Fruit fly (Drosophila melanogaster) whole organism, embryonic: ENCODE results near the gene Sf3b2.
A peak's percentile ranks its signal among the peaks of the same experiment; 100 is the strongest.

Experiments used
- Antp ChIP-seq: fragments of 200-800 bp; sonication (Bioruptor generic); optimal IDR thresholded peaks from 3 replicates; lab custom pipeline; 2016; ENCODE audit warnings: missing biosample characterization, missing genetic modification characterization
- Bdp1 ChIP-seq: fragments of 200-800 bp; sonication (Bioruptor generic); optimal IDR thresholded peaks from 3 replicates; lab custom pipeline; 2016; ENCODE audit warnings: missing biosample characterization, missing genetic modification characterization
- Blimp-1 ChIP-seq: fragments of 200-800 bp; sonication (Bioruptor generic); optimal IDR thresholded peaks from 3 replicates; lab custom pipeline; 2018; ENCODE audit warnings: missing biosample characterization, missing genetic modification characterization, mild to moderate bottlenecking, moderate library complexity, missing genetic modification reagents
- CG10543 ChIP-seq: fragments of 200-800 bp; sonication (Bioruptor generic); optimal IDR thresholded peaks from 3 replicates; lab custom pipeline; 2017; ENCODE audit warnings: missing biosample characterization, mild to moderate bottlenecking, missing genetic modification characterization, moderate library complexity
- CG11247 ChIP-seq: fragments of 200-800 bp; sonication (Bioruptor generic); IDR thresholded peaks from 2 replicates; pipeline ENCODE4 v1.3.6; 2022; ENCODE audit warnings: missing biosample characterization, missing genetic modification characterization
- CG11696 ChIP-seq: fragments of 200-800 bp; sonication (Bioruptor generic); IDR thresholded peaks from 2 replicates; pipeline ENCODE4 v1.3.6; 2022; ENCODE audit warnings: missing biosample characterization, missing genetic modification characterization
- CG1233 ChIP-seq: fragments of 200-800 bp; sonication (Bioruptor generic); optimal IDR thresholded peaks from 4 replicates; lab custom pipeline; 2018; ENCODE audit warnings: missing biosample characterization, mild to moderate bottlenecking, missing genetic modification characterization
- CG13287 ChIP-seq: fragments of 200-800 bp; sonication (Bioruptor generic); IDR thresholded peaks from 2 replicates; pipeline ENCODE4 v1.3.6; 2022; ENCODE audit warnings: missing biosample characterization, missing genetic modification characterization; ENCODE audit not compliant: partially characterized antibody
- CG17612 ChIP-seq: fragments of 200-800 bp; sonication (Bioruptor generic); IDR thresholded peaks from 2 replicates; pipeline ENCODE4 v1.3.6; 2022; ENCODE audit warnings: missing biosample characterization, missing genetic modification characterization
- CG32532 ChIP-seq: fragments of 200-800 bp; sonication (Bioruptor generic); IDR thresholded peaks from 2 replicates; pipeline ENCODE4 v1.3.6; 2022; ENCODE audit warnings: missing biosample characterization, missing genetic modification characterization
- CG34422 ChIP-seq: fragments of 200-800 bp; sonication (Bioruptor generic); IDR thresholded peaks from 3 replicates; pipeline ENCODE4 v1.3.6; 2022; ENCODE audit warnings: missing biosample characterization, missing genetic modification characterization
- CG4854 ChIP-seq: fragments of 200-800 bp; sonication (Bioruptor generic); optimal IDR thresholded peaks from 2 replicates; lab custom pipeline; 2016; ENCODE audit warnings: missing biosample characterization, missing genetic modification characterization, inconsistent platforms
- CG7556 ChIP-seq: fragments of 200-800 bp; sonication (Bioruptor generic); optimal IDR thresholded peaks from 2 replicates; lab custom pipeline; 2017; ENCODE audit warnings: missing biosample characterization, mild to moderate bottlenecking, missing genetic modification characterization
- CG7963 ChIP-seq: fragments of 200-800 bp; sonication (Bioruptor generic); IDR thresholded peaks from 3 replicates; pipeline ENCODE4 v1.3.6; 2022; ENCODE audit warnings: missing biosample characterization, missing genetic modification characterization; ENCODE audit not compliant: partially characterized antibody
- CG8359 ChIP-seq: fragments of 200-800 bp; sonication (Bioruptor generic); optimal IDR thresholded peaks from 2 replicates; lab custom pipeline; 2017; ENCODE audit warnings: missing biosample characterization, mild to moderate bottlenecking, missing genetic modification characterization, borderline replicate concordance
- CoRest ChIP-seq: fragments of 200-800 bp; sonication (Bioruptor generic); optimal IDR thresholded peaks from 3 replicates; lab custom pipeline; 2018; ENCODE audit warnings: missing biosample characterization, mild to moderate bottlenecking, missing genetic modification characterization, moderate library complexity
- D ChIP-seq, 2 experiments: fragments of 200-800 bp in 1 of 2; fragments of >200 bp in 1 of 2; sonication (Bioruptor generic) in 1 of 2; optimal IDR thresholded peaks; 2 replicates in 1 of 2; 3 replicates in 1 of 2; lab custom pipeline; 2017; ENCODE audit warnings: mild to moderate bottlenecking in 1 of 2, missing biosample characterization in 1 of 2, missing genetic modification characterization in 1 of 2, missing genetic modification reagents in 1 of 2
- Drgx ChIP-seq: fragments of 200-800 bp; sonication (Bioruptor generic); IDR thresholded peaks from 2 replicates; pipeline ENCODE4 v1.3.6; 2022; ENCODE audit warnings: missing biosample characterization, missing genetic modification characterization
- E2f1 ChIP-seq: fragments of 200-800 bp; sonication (Bioruptor generic); IDR thresholded peaks from 2 replicates; pipeline ENCODE4 v1.3.6; 2022; ENCODE audit warnings: missing biosample characterization, missing genetic modification characterization
- ERR ChIP-seq: fragments of 200-800 bp; sonication (Bioruptor generic); optimal IDR thresholded peaks from 2 replicates; lab custom pipeline; 2016; ENCODE audit warnings: missing biosample characterization, missing genetic modification characterization
- Fer1 ChIP-seq: fragments of 200-800 bp; sonication (Bioruptor generic); optimal IDR thresholded peaks from 2 replicates; lab custom pipeline; 2017; ENCODE audit warnings: missing biosample characterization, mild to moderate bottlenecking, missing genetic modification characterization
- GATAe ChIP-seq: fragments of 200-800 bp; sonication (Bioruptor generic); conservative IDR thresholded peaks from 2 replicates; pipeline ENCODE4 v1.3.6; 2022; ENCODE audit warnings: missing biosample characterization, missing genetic modification characterization
- Hsf ChIP-seq: fragments of 200-800 bp; sonication (Bioruptor generic); optimal IDR thresholded peaks from 3 replicates; lab custom pipeline; 2016; ENCODE audit warnings: missing biosample characterization, missing genetic modification characterization
- MBD-R2 ChIP-seq: fragments of 200-800 bp; sonication (Bioruptor generic); IDR thresholded peaks from 2 replicates; pipeline ENCODE4 v1.3.6; 2022; ENCODE audit warnings: missing biosample characterization, missing genetic modification characterization
- Meics ChIP-seq: fragments of 200-800 bp; sonication (Bioruptor generic); optimal IDR thresholded peaks from 2 replicates; lab custom pipeline; 2017; ENCODE audit warnings: missing biosample characterization, mild to moderate bottlenecking, missing genetic modification characterization
- NK7.1 ChIP-seq: fragments of 200-800 bp; sonication (Bioruptor generic); optimal IDR thresholded peaks from 3 replicates; lab custom pipeline; 2016; ENCODE audit warnings: missing biosample characterization, missing genetic modification characterization
- Sin3A ChIP-seq: fragments of >200 bp; optimal IDR thresholded peaks from 2 replicates; lab custom pipeline; 2018
- Tbp ChIP-seq: fragments of >200 bp; optimal IDR thresholded peaks from 2 replicates; lab custom pipeline; 2018; ENCODE audit warnings: missing biosample characterization, missing genetic modification characterization
- Usf ChIP-seq: fragments of 200-800 bp; sonication (Bioruptor generic); optimal IDR thresholded peaks from 2 replicates; lab custom pipeline; 2017; ENCODE audit warnings: missing genotype, missing biosample characterization, missing genetic modification characterization
- caup ChIP-seq: fragments of 200-800 bp; sonication (Bioruptor generic); optimal IDR thresholded peaks from 3 replicates; lab custom pipeline; 2017; ENCODE audit warnings: missing biosample characterization, mild to moderate bottlenecking, missing genetic modification characterization, moderate library complexity; ENCODE audit not compliant: severe bottlenecking
- chinmo ChIP-seq: fragments of 200-800 bp; sonication (Bioruptor generic); IDR thresholded peaks from 4 replicates; pipeline ENCODE4 v1.3.6; 2022; ENCODE audit warnings: missing biosample characterization, missing genetic modification characterization; ENCODE audit not compliant: partially characterized antibody
- croc ChIP-seq: fragments of 200-800 bp; sonication (Bioruptor generic); conservative IDR thresholded peaks from 3 replicates; pipeline ENCODE4 v1.3.6; 2022; ENCODE audit warnings: missing biosample characterization, missing genetic modification characterization
- dati ChIP-seq: fragments of 200-800 bp; sonication (Bioruptor generic); IDR thresholded peaks from 2 replicates; pipeline ENCODE4 v1.3.6; 2022; ENCODE audit warnings: missing biosample characterization, missing genetic modification characterization
- dysf ChIP-seq: fragments of 200-800 bp; sonication (Bioruptor generic); IDR thresholded peaks from 3 replicates; pipeline ENCODE4 v1.3.6; 2022; ENCODE audit warnings: missing biosample characterization, missing genetic modification characterization
- fd3F ChIP-seq: fragments of 200-800 bp; sonication (Bioruptor generic); optimal IDR thresholded peaks from 2 replicates; lab custom pipeline; 2018; ENCODE audit warnings: missing biosample characterization, mild to moderate bottlenecking, missing genetic modification characterization, moderate library complexity
- fd64A ChIP-seq: fragments of 200-800 bp; sonication (Bioruptor generic); optimal IDR thresholded peaks from 3 replicates; lab custom pipeline; 2018; ENCODE audit warnings: missing biosample characterization, mild to moderate bottlenecking, missing genetic modification characterization
- fu2 ChIP-seq: fragments of 200-800 bp; sonication (Bioruptor generic); optimal IDR thresholded peaks from 2 replicates; lab custom pipeline; 2016; ENCODE audit warnings: missing biosample characterization, missing genetic modification characterization
- gro ChIP-seq: fragments of 200-800 bp; sonication (Bioruptor generic); optimal IDR thresholded peaks from 2 replicates; lab custom pipeline; 2016; ENCODE audit warnings: missing biosample characterization, missing genetic modification characterization
- inv ChIP-seq: fragments of 200-800 bp; sonication (Bioruptor generic); IDR thresholded peaks from 2 replicates; pipeline ENCODE4 v1.3.6; 2022; ENCODE audit warnings: missing biosample characterization, missing genetic modification characterization; ENCODE audit not compliant: partially characterized antibody
- odd ChIP-seq: fragments of 200-800 bp; sonication (Bioruptor generic); optimal IDR thresholded peaks from 2 replicates; lab custom pipeline; 2017; ENCODE audit warnings: missing biosample characterization, mild to moderate bottlenecking, missing genetic modification characterization
- phol ChIP-seq: fragments of 200-800 bp; sonication (Bioruptor generic); optimal IDR thresholded peaks from 3 replicates; lab custom pipeline; 2018; ENCODE audit warnings: missing biosample characterization, mild to moderate bottlenecking, missing genetic modification characterization, moderate library complexity
- scrt ChIP-seq: fragments of 200-800 bp; sonication (Bioruptor generic); optimal IDR thresholded peaks from 2 replicates; lab custom pipeline; 2018; ENCODE audit warnings: missing biosample characterization, mild to moderate bottlenecking, missing genetic modification characterization, moderate library complexity
- stwl ChIP-seq: fragments of 200-800 bp; sonication (Bioruptor generic); optimal IDR thresholded peaks from 3 replicates; lab custom pipeline; 2018; ENCODE audit warnings: missing biosample characterization, mild to moderate bottlenecking, missing genetic modification characterization, moderate library complexity
- tup ChIP-seq: fragments of 200-800 bp; sonication (Bioruptor generic); optimal IDR thresholded peaks from 2 replicates; lab custom pipeline; 2016; ENCODE audit warnings: missing biosample characterization, mild to moderate bottlenecking, missing genetic modification characterization, moderate library complexity
- twi ChIP-seq: fragments of 200-800 bp; optimal IDR thresholded peaks from 2 replicates; lab custom pipeline; 2019; ENCODE audit warnings: missing biosample characterization, mild to moderate bottlenecking, missing genetic modification characterization, moderate library complexity
- vfl ChIP-seq: fragments of 200-800 bp; sonication (Bioruptor generic); optimal IDR thresholded peaks from 2 replicates; lab custom pipeline; 2016; ENCODE audit warnings: missing biosample characterization, missing genetic modification characterization
- z ChIP-seq: fragments of 200-800 bp; sonication (Bioruptor generic); IDR thresholded peaks from 3 replicates; pipeline ENCODE4 v1.3.6; 2022; ENCODE audit warnings: missing biosample characterization, missing genetic modification characterization
- zf30C ChIP-seq: fragments of 200-800 bp; sonication (Bioruptor generic); optimal IDR thresholded peaks from 3 replicates; lab custom pipeline; 2018; ENCODE audit warnings: missing biosample characterization, mild to moderate bottlenecking, missing genetic modification characterization

Sf3b2 gene

dm6 chr2L:3058772-3059623 is 30.0 kb upstream of the Sf3b2 start (continued):
- TF ChIP-seq CG1233 (GFP tag; lab: Kevin White, UChicago) (no peak), Sin3A (no peak), CG32532 (GFP tag; lab: Robert Waterston, UW) (peak; percentile 48; the same call in 1 of the 2 replicates), ERR (GFP tag; lab: Kevin White, UChicago) (no peak), CG11696 (GFP tag; lab: Robert Waterston, UW) (0 out of 2 replicates have a peak, but pooled peaks have one; percentile 36), phol (tag; lab: Kevin White, UChicago) (no peak), NK7.1 (GFP tag; lab: Kevin White, UChicago) (no peak), Meics (GFP tag; lab: Kevin White, UChicago) (peak; percentile 61), Blimp-1 (GFP tag; lab: Kevin White, UChicago) (no peak), Fer1 (GFP tag; lab: Kevin White, UChicago) (no peak), odd (GFP tag; lab: Kevin White, UChicago) (no peak), CG8359 (GFP tag; lab: Kevin White, UChicago) (no peak), Tbp (GFP tag; lab: Kevin White, UChicago) (no peak), stwl (tag; lab: Kevin White, UChicago) (no peak), Drgx (GFP tag; lab: Robert Waterston, UW) (0 out of 2 replicates have a peak, but pooled peaks have one; percentile 40), z (GFP tag; lab: Robert Waterston, UW) (no peak), CG7963 (no peak), inv (no peak), CG13287 (0 out of 2 replicates have a peak, but pooled peaks have one; percentile 35), dati (no peak), CG11247 (peak; percentile 43; the same call in 1 of the 2 replicates), croc (no peak), vfl (peak; percentile 40), Usf (GFP tag; lab: Kevin White, UChicago) (peak; percentile 28), CG10543 (GFP tag; lab: Kevin White, UChicago) (no peak), tup (GFP tag; lab: Kevin White, UChicago) (no peak), MBD-R2 (GFP tag; lab: Robert Waterston, UW) (peak; percentile 7; the same call in 1 of the 2 replicates), fd3F (no peak), Bdp1 (no peak), gro (GFP tag; lab: Kevin White, UChicago) (peak; percentile 50), fu2 (peak; percentile 45), CG4854 (GFP tag; lab: Kevin White, UChicago) (no peak), Hsf (GFP tag; lab: Kevin White, UChicago) (peak; percentile 1), E2f1 (GFP tag; lab: Robert Waterston, UW) (peak; percentile 35; the same call in 1 of the 2 replicates), CG7556 (peak; percentile 40), GATAe (GFP tag; lab: Robert Waterston, UW) (no peak), CoRest (tag; lab: Kevin White, UChicago) (peak; percentile 21), Antp (GFP tag; lab: Kevin White, UChicago) (peak; percentile 18), caup (GFP tag; lab: Kevin White, UChicago) (peak; percentile 6), zf30C (GFP tag; lab: Kevin White, UChicago) (peak; percentile 51), dysf (GFP tag; lab: Robert Waterston, UW) (peak; percentile 67), CG34422 (GFP tag; lab: Robert Waterston, UW) (peak; percentile 30; the same call in 1 of the 3 replicates), D (optimal IDR thresholded peaks at IDR 0.05; lab: Kevin White, UChicago) (no peak), D (GFP tag; optimal IDR thresholded peaks at IDR 0.05; lab: Kevin White, UChicago) (no peak), fd64A (GFP tag; lab: Kevin White, UChicago) (no peak), CG17612 (no peak), scrt (GFP tag; lab: Kevin White, UChicago) (no peak), chinmo (GFP tag; lab: Robert Waterston, UW) (peak; percentile 80; the same call in 2 of the 4 replicates), twi (tag; lab: Kevin White, UChicago) (no peak)
